Worm (Caenorhabditis elegans) whole organism, L4 larva: ENCODE measurements around the gene ethe-1.

ENCODE experiments used
- D1046.2 ChIP-seq: fragments of 200-800 bp; sonication (Bioruptor generic); IDR thresholded peaks from 2 replicates; pipeline ENCODE4 v1.3.6; 2022; ENCODE audit warnings: missing genetic modification characterization, missing compliant biosample characterization
- F26F4.8 ChIP-seq: fragments of 200-800 bp; sonication (Bioruptor generic); conservative IDR thresholded peaks from 2 replicates; pipeline ENCODE4 v1.3.6; 2022; ENCODE audit warnings: missing genetic modification characterization, missing compliant biosample characterization
- F37D6.2 ChIP-seq: sonication (generic microtip); optimal IDR thresholded peaks from 2 replicates; lab custom pipeline; 2016; ENCODE audit warnings: mild to moderate bottlenecking, missing genetic modification characterization, missing compliant biosample characterization
- F49E8.2 ChIP-seq: sonication (generic microtip); optimal IDR thresholded peaks from 2 replicates; lab custom pipeline; 2016; ENCODE audit warnings: missing compliant biosample characterization, mild to moderate bottlenecking, missing genetic modification characterization, borderline replicate concordance
- R02D3.7 ChIP-seq: fragments of 150-350 bp; sonication (generic microtip); optimal IDR thresholded peaks from 3 replicates; lab custom pipeline; 2014; ENCODE audit warnings: missing biosample characterization, missing genetic modification characterization
- T20F7.1 ChIP-seq: fragments of 200-800 bp; sonication (Bioruptor generic); optimal IDR thresholded peaks from 2 replicates; lab custom pipeline; 2018; ENCODE audit warnings: mild to moderate bottlenecking, missing genetic modification characterization, missing compliant biosample characterization
- T26A8.4 ChIP-seq: fragments of 200-800 bp; sonication (Bioruptor generic); IDR thresholded peaks from 2 replicates; pipeline ENCODE4 v1.3.6; 2022; ENCODE audit warnings: missing genetic modification characterization, missing compliant biosample characterization
- Y5F2A.4 ChIP-seq: fragments of 200-800 bp; sonication (Bioruptor generic); optimal IDR thresholded peaks from 2 replicates; lab custom pipeline; 2018; ENCODE audit warnings: mild to moderate bottlenecking, missing genetic modification characterization, missing compliant biosample characterization
- ZK337.2 ChIP-seq: fragments of 200-800 bp; sonication (Bioruptor generic); IDR thresholded peaks from 2 replicates; pipeline ENCODE4 v1.3.6; 2022; ENCODE audit warnings: missing genetic modification reagents, missing genetic modification characterization, missing compliant biosample characterization
- aha-1 ChIP-seq: fragments of 150-350 bp; peaks from one replicate; lab custom pipeline; 2014; ENCODE audit warnings: missing biosample characterization, missing genetic modification characterization
- aly-2 ChIP-seq: sonication (generic microtip); optimal IDR thresholded peaks from 2 replicates; lab custom pipeline; 2018; ENCODE audit warnings: missing biosample characterization, missing genetic modification characterization
- arid-1 ChIP-seq: fragments of 200-800 bp; sonication (Bioruptor generic); conservative IDR thresholded peaks from 2 replicates; pipeline ENCODE4 v1.3.6; 2022; ENCODE audit warnings: missing genetic modification reagents, missing genetic modification characterization, missing compliant biosample characterization
- ceh-20 ChIP-seq: fragments of 200-800 bp; sonication (Bioruptor generic); IDR thresholded peaks from 2 replicates; pipeline ENCODE4 v1.3.6; 2022; ENCODE audit warnings: missing genetic modification reagents, missing genetic modification characterization, missing compliant biosample characterization
- ceh-28 ChIP-seq: fragments of 150-350 bp; optimal IDR thresholded peaks from 2 replicates; lab custom pipeline; 2014; ENCODE audit warnings: missing biosample characterization, missing genetic modification reagents, missing genetic modification characterization
- ceh-62 ChIP-seq: sonication (generic microtip); optimal IDR thresholded peaks from 2 replicates; lab custom pipeline; 2017; ENCODE audit warnings: missing biosample characterization, missing genetic modification characterization
- ces-1 ChIP-seq: fragments of 150-350 bp; sonication (generic microtip); optimal IDR thresholded peaks from 4 replicates; lab custom pipeline; 2014; ENCODE audit warnings: missing biosample characterization, missing genetic modification reagents, missing genetic modification characterization
- ctbp-1 ChIP-seq: fragments of 200-800 bp; sonication (Bioruptor generic); IDR thresholded peaks from 2 replicates; pipeline ENCODE4 v1.3.6; 2022; ENCODE audit warnings: missing genetic modification reagents, missing genetic modification characterization, missing compliant biosample characterization
- daf-16 ChIP-seq, 3 experiments: sonication (generic microtip); optimal IDR thresholded peaks; 2 replicates each; lab custom pipeline; 2016 to 2017; ENCODE audit warnings: missing genetic modification characterization in 3 of 3, missing genetic modification reagents in 3 of 3, mild to moderate bottlenecking in 2 of 3, missing compliant biosample characterization in 2 of 3, missing biosample characterization in 1 of 3, moderate library complexity in 1 of 3
- daf-19 ChIP-seq: fragments of 200-800 bp; sonication (Bioruptor generic); conservative IDR thresholded peaks from 2 replicates; pipeline ENCODE4 v1.3.6; 2022; ENCODE audit warnings: missing genetic modification characterization, missing compliant biosample characterization
- daf-8 ChIP-seq: fragments of 200-800 bp; sonication (Bioruptor generic); IDR thresholded peaks from 2 replicates; pipeline ENCODE4 v1.3.6; 2022; ENCODE audit warnings: missing genetic modification characterization, missing compliant biosample characterization
- dmd-8 ChIP-seq: fragments of 200-800 bp; sonication (Bioruptor generic); IDR thresholded peaks from 2 replicates; pipeline ENCODE4 v1.3.6; 2022; ENCODE audit warnings: missing genetic modification characterization, missing compliant biosample characterization
- dpl-1 ChIP-seq: fragments of 150-350 bp; optimal IDR thresholded peaks from 2 replicates; lab custom pipeline; 2014; ENCODE audit warnings: missing biosample characterization, missing genetic modification reagents, missing genetic modification characterization
- dve-1 ChIP-seq: sonication (generic microtip); optimal IDR thresholded peaks from 2 replicates; lab custom pipeline; 2017; ENCODE audit warnings: antibody characterized with exemption, mild to moderate bottlenecking, missing genetic modification characterization, missing compliant biosample characterization; ENCODE audit not compliant: insufficient read depth
- egl-43 ChIP-seq: fragments of 200-800 bp; sonication (Bioruptor generic); IDR thresholded peaks from 2 replicates; pipeline ENCODE4 v1.3.6; 2022; ENCODE audit warnings: missing genetic modification reagents, missing genetic modification characterization, missing compliant biosample characterization
- fos-1 ChIP-seq: fragments of 150-350 bp; optimal IDR thresholded peaks from 2 replicates; lab custom pipeline; 2014; ENCODE audit warnings: missing biosample characterization, missing genetic modification characterization
- hif-1 ChIP-seq, 2 experiments: sonication (generic microtip); optimal IDR thresholded peaks; 2 replicates each; lab custom pipeline; 2016 to 2017; ENCODE audit warnings: missing compliant biosample characterization in 2 of 2, missing genetic modification characterization in 2 of 2, missing genetic modification reagents in 2 of 2, missing genotype in 2 of 2, mild to moderate bottlenecking in 1 of 2
- hlh-11 ChIP-seq: fragments of 200-800 bp; sonication (Bioruptor generic); optimal IDR thresholded peaks from 2 replicates; lab custom pipeline; 2018; ENCODE audit warnings: mild to moderate bottlenecking, missing genetic modification characterization, missing compliant biosample characterization
- jun-1 ChIP-seq: fragments of 150-350 bp; optimal IDR thresholded peaks from 2 replicates; lab custom pipeline; 2014; ENCODE audit warnings: missing biosample characterization, missing genetic modification reagents, missing genetic modification characterization
- lim-7 ChIP-seq: fragments of 200-800 bp; sonication (Bioruptor generic); IDR thresholded peaks from 2 replicates; pipeline ENCODE4 v1.3.6; 2022; ENCODE audit warnings: missing genetic modification characterization, missing compliant biosample characterization
- lin-13 ChIP-seq: fragments of 150-350 bp; optimal IDR thresholded peaks from 2 replicates; lab custom pipeline; 2014; ENCODE audit warnings: missing biosample characterization, missing genetic modification reagents, missing genetic modification characterization
- madf-9 ChIP-seq: fragments of 200-800 bp; sonication (Bioruptor generic); conservative IDR thresholded peaks from 2 replicates; pipeline ENCODE4 v1.3.6; 2022; ENCODE audit warnings: missing genetic modification reagents, missing genetic modification characterization, missing compliant biosample characterization
- mdl-1 ChIP-seq, 2 experiments: fragments of 150-350 bp in 1 of 2; sonication (generic microtip) in 1 of 2; optimal IDR thresholded peaks; 2 replicates each; lab custom pipeline; 2014 to 2017; ENCODE audit warnings: missing biosample characterization in 2 of 2, missing genetic modification characterization in 2 of 2
- mxl-2 ChIP-seq: fragments of 200-800 bp; sonication (Bioruptor generic); conservative IDR thresholded peaks from 2 replicates; pipeline ENCODE4 v1.3.6; 2022; ENCODE audit warnings: missing genetic modification reagents, missing genetic modification characterization, missing compliant biosample characterization
- mxl-3 ChIP-seq: fragments of 200-800 bp; sonication (Bioruptor generic); optimal IDR thresholded peaks from 2 replicates; lab custom pipeline; 2018; ENCODE audit warnings: mild to moderate bottlenecking, missing genetic modification characterization, missing compliant biosample characterization
- nhr-102 ChIP-seq: sonication (generic microtip); optimal IDR thresholded peaks from 2 replicates; lab custom pipeline; 2016; ENCODE audit warnings: mild to moderate bottlenecking, missing genetic modification characterization, moderate library complexity, missing compliant biosample characterization
- nhr-11 ChIP-seq: fragments of 150-350 bp; optimal IDR thresholded peaks from 2 replicates; lab custom pipeline; 2014; ENCODE audit warnings: missing biosample characterization, missing genetic modification characterization
- nhr-237 ChIP-seq: sonication (generic microtip); optimal IDR thresholded peaks from 2 replicates; lab custom pipeline; 2017; ENCODE audit warnings: missing biosample characterization, missing genetic modification characterization
- nhr-25 ChIP-seq: sonication (generic microtip); optimal IDR thresholded peaks from 2 replicates; lab custom pipeline; 2017; ENCODE audit warnings: missing genetic modification characterization, mild to moderate bottlenecking, missing compliant biosample characterization, antibody characterized with exemption, moderate library complexity, borderline replicate concordance; ENCODE audit not compliant: insufficient read depth
- nhr-48 ChIP-seq: sonication (generic microtip); optimal IDR thresholded peaks from 2 replicates; lab custom pipeline; 2016; ENCODE audit warnings: mild to moderate bottlenecking, missing genetic modification characterization, missing compliant biosample characterization
- nhr-6 ChIP-seq: fragments of 150-350 bp; optimal IDR thresholded peaks from 2 replicates; lab custom pipeline; 2014; ENCODE audit warnings: missing biosample characterization, missing genetic modification characterization
- nhr-76 ChIP-seq: fragments of 150-350 bp; optimal IDR thresholded peaks from 2 replicates; lab custom pipeline; 2014; ENCODE audit warnings: missing biosample characterization, missing genetic modification characterization
- php-3 ChIP-seq: fragments of 200-800 bp; sonication (Bioruptor generic); IDR thresholded peaks from 2 replicates; pipeline ENCODE4 v1.3.6; 2022; ENCODE audit warnings: missing genetic modification reagents, missing genetic modification characterization, missing compliant biosample characterization
- saeg-2 ChIP-seq: fragments of 200-800 bp; sonication (Bioruptor generic); IDR thresholded peaks from 2 replicates; pipeline ENCODE4 v1.3.6; 2022; ENCODE audit warnings: missing genetic modification reagents, missing genetic modification characterization, missing compliant biosample characterization
- skn-1 ChIP-seq: fragments of 150-350 bp; optimal IDR thresholded peaks from 2 replicates; lab custom pipeline; 2014; ENCODE audit warnings: missing biosample characterization, missing genetic modification characterization
- snpc-1.2 ChIP-seq: fragments of 200-800 bp; sonication (Bioruptor generic); IDR thresholded peaks from 2 replicates; pipeline ENCODE4 v1.3.6; 2022; ENCODE audit warnings: missing genetic modification reagents, missing genetic modification characterization, missing compliant biosample characterization
- spr-1 ChIP-seq: sonication (generic microtip); optimal IDR thresholded peaks from 2 replicates; lab custom pipeline; 2016; ENCODE audit warnings: mild to moderate bottlenecking, missing genetic modification characterization, missing compliant biosample characterization
- tag-97 ChIP-seq: fragments of 200-800 bp; sonication (Bioruptor generic); IDR thresholded peaks from 2 replicates; pipeline ENCODE4 v1.3.6; 2022; ENCODE audit warnings: missing genetic modification characterization, missing compliant biosample characterization
- unc-62 ChIP-seq, 3 experiments: fragments of 150-350 bp in 1 of 3; sonication (generic microtip); optimal IDR thresholded peaks in 2 of 3; peaks in 1 of 3; 1 replicate in 1 of 3; 2 replicates in 2 of 3; lab custom pipeline; 2014 to 2017; ENCODE audit warnings: missing biosample characterization in 3 of 3, missing genetic modification characterization in 3 of 3, missing genetic modification reagents in 3 of 3, missing genotype in 1 of 3
- zfp-3 ChIP-seq: fragments of 200-800 bp; sonication (Bioruptor generic); conservative IDR thresholded peaks from 2 replicates; pipeline ENCODE4 v1.3.6; 2022; ENCODE audit warnings: missing genetic modification reagents, missing genetic modification characterization, missing compliant biosample characterization
- zip-2 ChIP-seq: fragments of 150-350 bp; optimal IDR thresholded peaks from 2 replicates; lab custom pipeline; 2014; ENCODE audit warnings: missing biosample characterization, missing genetic modification characterization

ethe-1 gene

DNA sequence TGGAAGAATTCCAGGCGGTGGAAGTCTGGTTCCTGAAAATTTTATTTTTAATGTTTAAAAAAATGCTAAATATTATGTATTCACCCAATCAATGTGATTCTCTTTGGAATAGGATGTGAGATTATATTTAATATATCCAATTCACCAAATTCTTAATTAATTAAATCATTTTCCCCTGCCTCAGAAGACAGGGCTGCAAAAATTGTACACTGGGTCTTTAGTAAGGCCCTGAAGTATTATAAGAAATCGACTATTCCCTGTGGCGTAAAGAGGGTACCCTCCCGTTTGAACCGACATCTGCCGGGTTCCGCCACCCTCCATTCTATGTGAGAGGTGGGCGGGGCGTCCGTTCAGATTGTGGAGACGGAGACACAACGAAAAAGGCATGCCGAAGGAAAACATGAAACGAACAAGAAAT is 2.7 kb upstream of the ethe-1 start:
- TF ChIP-seq F49E8.2 (peak; percentile 62), mxl-3 (GFP tag; lab: Kevin White, UChicago) (no peak), R02D3.7 (tag; lab: Kevin White, UChicago) (no peak), saeg-2 (0 out of 2 replicates have a peak, but pooled peaks have one; percentile 7), ces-1 (GFP tag; lab: Kevin White, UChicago) (peak; percentile 62), mdl-1 (tag; optimal IDR thresholded peaks at IDR 0.05; lab: Kevin White, UChicago) (peak in 1 of 2 experiments; percentile 71), dmd-8 (GFP tag; lab: Robert Waterston, UW) (no peak), tag-97 (GFP tag; lab: Robert Waterston, UW) (no peak), daf-8 (GFP tag; lab: Robert Waterston, UW) (no peak), T26A8.4 (GFP tag; lab: Robert Waterston, UW) (peak; percentile 81), nhr-48 (tag; lab: Kevin White, UChicago) (peak; percentile 74), lim-7 (GFP tag; lab: Robert Waterston, UW) (0 out of 2 replicates have a peak, but pooled peaks have one; percentile 26), zfp-3 (GFP tag; lab: Robert Waterston, UW) (no peak), dve-1 (tag; lab: Kevin White, UChicago) (peak; percentile 89), T20F7.1 (GFP tag; lab: Kevin White, UChicago) (peak; percentile 65), Y5F2A.4 (no peak), nhr-237 (no peak), mxl-2 (GFP tag; lab: Robert Waterston, UW) (no peak), D1046.2 (GFP tag; lab: Robert Waterston, UW) (no peak), hif-1 (tag; optimal IDR thresholded peaks at IDR 0.05; lab: Kevin White, UChicago) (peak in 1 of 2 experiments; percentile 48), daf-19 (GFP tag; lab: Robert Waterston, UW) (no peak; the same call in 1 of the 2 replicates), php-3 (GFP tag; lab: Robert Waterston, UW) (no peak; the same call in 1 of the 2 replicates), nhr-76 (tag; lab: Kevin White, UChicago) (no peak), snpc-1.2 (GFP tag; lab: Robert Waterston, UW) (peak; percentile 50), lin-13 (GFP tag; lab: Kevin White, UChicago) (peak; percentile 11), zip-2 (peak; percentile 39), F37D6.2 (peak; percentile 53), daf-16 (GFP tag; optimal IDR thresholded peaks at IDR 0.05; lab: Kevin White, UChicago) (peak; percentile 5 to 13), daf-16 (tag; optimal IDR thresholded peaks at IDR 0.05; lab: Kevin White, UChicago) (peak; percentile 25), jun-1 (tag; lab: Kevin White, UChicago) (peak; percentile 1), ceh-62 (tag; lab: Kevin White, UChicago) (no peak), fos-1 (tag; lab: Kevin White, UChicago) (no peak), F26F4.8 (GFP tag; lab: Robert Waterston, UW) (no peak), aly-2 (tag; lab: Kevin White, UChicago) (no peak), nhr-6 (tag; lab: Kevin White, UChicago) (peak; percentile 66), spr-1 (tag; lab: Kevin White, UChicago) (peak; percentile 27), ceh-28 (tag; lab: Kevin White, UChicago) (no peak), skn-1 (no peak), nhr-11 (tag; lab: Kevin White, UChicago) (no peak), egl-43 (GFP tag; lab: Robert Waterston, UW) (no peak), nhr-25 (peak; percentile 17), ZK337.2 (GFP tag; lab: Robert Waterston, UW) (no peak), dpl-1 (GFP tag; lab: Kevin White, UChicago) (peak; percentile 41), ctbp-1 (GFP tag; lab: Robert Waterston, UW) (no peak; the same call in none of the 2 replicates), madf-9 (GFP tag; lab: Robert Waterston, UW) (0 out of 2 replicates have a peak, but pooled peaks have one; percentile 40), nhr-102 (tag; lab: Kevin White, UChicago) (peak; percentile 67), ceh-20 (GFP tag; lab: Robert Waterston, UW) (peak; percentile 40; the same call in 1 of the 2 replicates), unc-62 (GFP tag; optimal IDR thresholded peaks at IDR 0.05 in 1 of 2; lab: Kevin White, UChicago) (peak in 1 of 2 experiments; percentile 86), unc-62 (tag; optimal IDR thresholded peaks at IDR 0.05; lab: Kevin White, UChicago) (no peak), hlh-11 (tag; lab: Kevin White, UChicago) (peak; percentile 65), arid-1 (GFP tag; lab: Robert Waterston, UW) (peak; percentile 61; the same call in 1 of the 2 replicates), aha-1 (tag; lab: Kevin White, UChicago) (no peak)
